Fruit fly (Drosophila melanogaster): ENCODE data around the gene Ets65A.

The Ets65A gene

DNA sequence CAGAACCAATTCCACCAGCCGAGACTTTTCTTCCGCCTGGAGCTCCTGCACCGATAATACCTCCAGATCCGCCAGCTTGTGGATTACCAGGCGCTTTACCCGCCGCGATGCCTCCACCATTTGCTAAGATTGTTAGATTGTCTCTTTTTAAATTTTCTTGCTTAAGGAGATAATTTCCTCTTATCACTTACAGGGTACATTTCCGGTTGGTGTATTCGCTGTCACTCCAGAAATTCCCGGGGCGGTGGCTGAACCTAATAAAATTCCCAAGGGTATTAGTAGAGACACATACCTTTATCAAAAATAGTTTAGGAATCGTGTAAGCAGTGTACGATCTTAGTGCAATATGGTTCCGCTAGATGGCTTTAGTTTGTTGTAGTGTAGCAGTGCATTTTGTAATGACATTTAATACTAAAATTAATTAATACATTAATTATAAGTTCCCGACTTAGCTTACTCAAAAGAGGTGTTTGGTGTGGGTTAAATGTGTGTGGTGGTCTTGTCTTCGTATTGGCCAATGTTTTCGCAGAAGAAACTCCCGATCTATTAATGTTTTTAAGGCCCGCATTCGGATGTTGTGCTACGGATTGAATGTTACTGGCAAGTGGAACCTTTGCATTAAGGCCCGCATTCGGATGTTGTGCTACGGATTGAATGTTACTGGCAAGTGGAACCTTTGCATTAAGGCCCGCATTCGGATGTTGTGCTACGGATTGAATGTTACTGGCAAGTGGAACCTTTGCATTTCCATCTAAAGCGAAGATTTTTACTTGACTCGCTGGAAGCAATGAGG lies 27.4 kb downstream of the Ets65A start (continued):
- TF ChIP-seq Hr83 (GFP tag; optimal IDR thresholded peaks at IDR 0.05; ENCODE audit: poor library complexity, severe bottlenecking), result no peak
- no peak for TF ChIP-seq dsf (GFP tag; optimal IDR thresholded peaks at IDR 0.05; ENCODE audit: borderline replicate concordance)
- TF ChIP-seq Abd-B (GFP tag; optimal IDR thresholded peaks at IDR 0.05), result no peak
- no peak for TF ChIP-seq woc (GFP tag; optimal IDR thresholded peaks at IDR 0.05)

DNA sequence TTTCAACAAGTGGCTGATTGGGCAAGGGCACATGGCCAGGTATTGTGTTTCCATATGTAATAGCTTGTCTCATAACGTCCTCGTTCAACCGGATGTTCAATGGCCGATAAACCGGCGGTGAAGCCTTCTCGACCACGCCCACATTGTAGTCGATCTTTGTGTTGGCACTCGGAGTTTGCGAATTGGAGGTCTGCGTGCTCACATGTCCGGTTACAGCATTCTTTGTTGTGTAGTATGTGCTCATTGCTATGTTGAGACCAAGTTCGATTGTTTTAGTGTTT lies 27.9 kb downstream of the Ets65A start:
- TF ChIP-seq CG9705 (GFP tag; optimal IDR thresholded peaks at IDR 0.05), result no peak

DNA sequence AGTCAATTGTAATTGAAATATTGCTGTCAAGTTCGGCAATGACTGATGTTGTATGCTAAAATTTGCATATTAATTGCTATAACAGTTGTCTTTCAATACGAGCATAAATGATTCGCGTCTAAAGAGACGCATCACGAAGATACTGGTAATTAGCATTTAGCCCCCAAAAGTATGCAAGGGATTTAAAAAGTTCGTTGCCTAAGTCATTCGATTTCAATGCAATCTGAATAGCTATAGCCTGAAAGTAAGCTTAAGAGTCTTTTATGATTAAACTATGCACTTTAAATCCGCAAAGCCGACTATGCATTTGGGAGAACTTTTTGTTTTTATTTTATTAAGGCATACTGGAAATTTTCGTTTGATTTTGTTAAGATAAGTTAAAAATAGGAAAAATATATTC lies 32.2 kb downstream of the Ets65A start:
- no peak for TF ChIP-seq dsf (GFP tag; optimal IDR thresholded peaks at IDR 0.05; ENCODE audit: borderline replicate concordance)
- TF ChIP-seq Hnf4 (GFP tag; optimal IDR thresholded peaks at IDR 0.05), result no peak
- TF ChIP-seq Myc (optimal IDR thresholded peaks at IDR 0.05), result peak; percentile 74
- TF ChIP-seq brk (GFP tag; optimal IDR thresholded peaks at IDR 0.05), result no peak
- no peak for TF ChIP-seq Dfd (GFP tag; optimal IDR thresholded peaks at IDR 0.05)
- peak; percentile 76 for TF ChIP-seq Vsx2 (GFP tag; optimal IDR thresholded peaks at IDR 0.05; ENCODE audit: partially characterized antibody)
- TF ChIP-seq CrebA (GFP tag; optimal IDR thresholded peaks at IDR 0.05; ENCODE audit: borderline replicate concordance), result no peak

DNA sequence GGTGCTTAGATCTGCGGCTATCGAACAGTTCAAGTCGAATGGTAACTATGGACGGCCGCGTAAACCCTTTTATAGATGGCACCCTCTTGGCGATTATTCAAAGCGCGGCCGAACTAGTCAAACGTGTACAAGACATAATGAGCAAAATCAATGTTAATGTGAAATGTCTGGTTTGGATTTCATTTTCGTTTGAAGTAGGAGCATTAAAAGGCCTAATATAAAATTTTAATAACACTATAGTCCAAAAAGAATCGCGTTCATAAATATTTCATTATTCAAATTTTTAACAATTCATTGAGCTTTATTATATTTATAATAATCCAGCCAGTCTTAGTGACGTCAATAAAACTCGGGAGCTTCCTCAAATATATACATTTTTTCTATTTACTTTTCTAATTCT lies 33.5 kb downstream of the Ets65A start, which contains the start of gene Lcp65Ag3:
Gene Lcp65Ag3 (minus strand): TSS at position 46 of the 400 bp plus-strand sequence.
- TF ChIP-seq CrebA (GFP tag; optimal IDR thresholded peaks at IDR 0.05; ENCODE audit: borderline replicate concordance), result no peak
- no peak for TF ChIP-seq CG32264 (GFP tag; optimal IDR thresholded peaks at IDR 0.05)
- TF ChIP-seq dl (GFP tag; optimal IDR thresholded peaks at IDR 0.05; ENCODE audit: insufficient read depth in 1 of 2, partially characterized antibody in 2 of 2), result no peak
- no peak for TF ChIP-seq psq (GFP tag; optimal IDR thresholded peaks at IDR 0.05)

DNA sequence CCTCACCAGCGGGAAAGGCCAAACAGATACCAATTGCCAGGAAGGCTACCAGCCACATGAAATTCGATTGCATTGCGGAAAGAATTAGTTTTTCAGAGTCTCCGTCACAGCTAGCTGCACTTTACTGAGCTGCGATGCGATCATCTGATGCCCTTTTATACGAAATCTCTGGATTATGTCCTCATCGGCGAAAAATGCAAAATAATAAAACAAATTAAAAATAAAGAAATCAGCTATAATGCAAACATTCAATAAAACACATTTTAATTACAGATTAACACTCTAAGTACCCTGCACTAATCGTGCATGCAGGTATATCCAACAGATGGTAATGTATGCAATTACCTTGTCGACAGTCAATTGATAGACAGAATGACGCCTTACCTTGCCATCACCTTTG lies 34.6 kb downstream of the Ets65A start, which contains the start of gene Cpr65Au:
Gene Cpr65Au (minus strand): TSS at position 101 of the 400 bp plus-strand sequence.
- TF ChIP-seq sv (GFP tag; optimal IDR thresholded peaks at IDR 0.05), result no peak
- no peak for TF ChIP-seq HLH106 (tag; optimal IDR thresholded peaks at IDR 0.05)
- no peak for TF ChIP-seq CG9705 (GFP tag; optimal IDR thresholded peaks at IDR 0.05)
- TF ChIP-seq h (GFP tag; optimal IDR thresholded peaks at IDR 0.05), result no peak
- no peak for TF ChIP-seq pan (optimal IDR thresholded peaks at IDR 0.05)
- TF ChIP-seq fru (GFP tag; optimal IDR thresholded peaks at IDR 0.05), result no peak
- TF ChIP-seq lola (GFP tag; optimal IDR thresholded peaks at IDR 0.05), result no peak
- TF ChIP-seq Dif (GFP tag; optimal IDR thresholded peaks at IDR 0.05; ENCODE audit: partially characterized antibody), result no peak
- no peak for TF ChIP-seq Myc (optimal IDR thresholded peaks at IDR 0.05)
- TF ChIP-seq sage (GFP tag; optimal IDR thresholded peaks at IDR 0.05), result no peak
- no peak for TF ChIP-seq CG32264 (GFP tag; optimal IDR thresholded peaks at IDR 0.05)
- no peak for TF ChIP-seq Jra (GFP tag; optimal IDR thresholded peaks at IDR 0.05)
- TF ChIP-seq Dfd (GFP tag; optimal IDR thresholded peaks at IDR 0.05), result no peak
- TF ChIP-seq Hr78 (GFP tag; optimal IDR thresholded peaks at IDR 0.05), result no peak
- TF ChIP-seq N (GFP tag; optimal IDR thresholded peaks at IDR 0.05), result no peak

DNA sequence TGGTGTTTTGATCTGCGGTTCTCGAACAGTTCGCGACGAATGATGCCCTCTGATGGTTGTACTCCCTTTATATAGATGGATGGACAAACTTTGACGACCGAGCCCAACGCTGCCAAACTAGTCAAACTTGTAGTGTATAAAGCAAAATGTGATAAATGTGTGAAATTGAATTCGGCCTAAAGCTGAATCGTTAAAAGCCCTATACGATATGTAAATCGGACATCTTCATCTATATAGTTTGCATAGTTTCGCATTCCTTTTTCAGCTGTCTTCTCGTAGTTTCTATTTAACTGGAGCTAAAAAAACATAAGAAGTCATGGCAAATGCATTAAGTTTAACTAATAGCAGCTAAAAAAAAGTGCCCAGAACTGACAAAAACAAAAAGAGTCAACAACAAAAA lies 36.1 kb downstream of the Ets65A start, which contains the start of gene Lcp65Ag2:
Gene Lcp65Ag2 (minus strand): TSS at position 48 of the 400 bp plus-strand sequence.
- no peak for TF ChIP-seq Hr78 (GFP tag; optimal IDR thresholded peaks at IDR 0.05)
- TF ChIP-seq dl (GFP tag; optimal IDR thresholded peaks at IDR 0.05; ENCODE audit: insufficient read depth in 1 of 2, partially characterized antibody in 2 of 2), result no peak
- TF ChIP-seq OdsH (GFP tag; optimal IDR thresholded peaks at IDR 0.05), result no peak
- no peak for TF ChIP-seq CG32264 (GFP tag; optimal IDR thresholded peaks at IDR 0.05)
- no peak for TF ChIP-seq lola (GFP tag; optimal IDR thresholded peaks at IDR 0.05)
- TF ChIP-seq pan (optimal IDR thresholded peaks at IDR 0.05), result no peak
- no peak for TF ChIP-seq usp (GFP tag; optimal IDR thresholded peaks at IDR 0.05)
- TF ChIP-seq Myc (optimal IDR thresholded peaks at IDR 0.05), result no peak
- TF ChIP-seq Sp1 (GFP tag; optimal IDR thresholded peaks at IDR 0.05), result no peak
- no peak for TF ChIP-seq woc (GFP tag; optimal IDR thresholded peaks at IDR 0.05)
- no peak for TF ChIP-seq Rel (GFP tag; optimal IDR thresholded peaks at IDR 0.05)
- TF ChIP-seq Rel (tag; optimal IDR thresholded peaks at IDR 0.05), result no peak
- no peak for TF ChIP-seq br (GFP tag; optimal IDR thresholded peaks at IDR 0.05)
